Fruit fly (Drosophila melanogaster): ENCODE measurements around the gene Aven.

dm6 chrX:12653574-12653973 lies 24.1 kb upstream of the Aven start, which contains the start of gene CkIalpha:
- TF ChIP-seq pfk (GFP tag; optimal IDR thresholded peaks at IDR 0.05) (peak; percentile 92), CG8765 (GFP tag; IDR thresholded peaks at IDR 0.05) (0 out of 2 replicates have a peak, but pooled peaks have one; percentile 23), Tbp (GFP tag; optimal IDR thresholded peaks at IDR 0.05) (no peak), CTCF (GFP tag; optimal IDR thresholded peaks at IDR 0.05) (peak; percentile 54), CG10462 (GFP tag; optimal IDR thresholded peaks at IDR 0.05) (no peak), pan (optimal IDR thresholded peaks at IDR 0.05) (no peak), pan (GFP tag; optimal IDR thresholded peaks at IDR 0.05 in 1 of 2, IDR thresholded peaks at IDR 0.05 in 1 of 2) (peak in 1 of 2 experiments; percentile 16), ham (GFP tag; IDR thresholded peaks at IDR 0.05) (no peak)
